Worm (Caenorhabditis elegans) whole organism, young adult: ENCODE data around the gene fipr-13.

Experiments used
- F22D6.2 ChIP-seq: sonication (generic microtip); optimal IDR thresholded peaks from 2 replicates; lab custom pipeline; 2016; ENCODE audit warnings: mild to moderate bottlenecking, missing genetic modification characterization, missing compliant biosample characterization
- dpl-1 ChIP-seq: fragments of 150-350 bp; optimal IDR thresholded peaks from 2 replicates; lab custom pipeline; 2014; ENCODE audit warnings: missing biosample characterization, missing genetic modification reagents, missing genetic modification characterization
- egrh-3 ChIP-seq: fragments of 200-800 bp; sonication (Bioruptor generic); IDR thresholded peaks from 2 replicates; pipeline ENCODE4 v1.3.6; 2022; ENCODE audit warnings: missing genetic modification reagents, missing genetic modification characterization, missing compliant biosample characterization
- hlh-12 ChIP-seq: sonication (generic microtip); optimal IDR thresholded peaks from 2 replicates; lab custom pipeline; 2016; ENCODE audit warnings: missing genetic modification characterization, missing compliant biosample characterization
- lsl-1 ChIP-seq: fragments of 200-800 bp; sonication (Bioruptor generic); optimal IDR thresholded peaks from 2 replicates; lab custom pipeline; 2018; ENCODE audit warnings: mild to moderate bottlenecking, missing genetic modification characterization, moderate library complexity, missing compliant biosample characterization

ce11 chrV:10114329-10114728 is 50.0 kb downstream of the fipr-13 start, which contains the start of gene cht-5:
- TF ChIP-seq F22D6.2 (tag; lab: Kevin White, UChicago) (no peak), egrh-3 (GFP tag; lab: Robert Waterston, UW) (no peak), lsl-1 (GFP tag; lab: Kevin White, UChicago) (no peak), hlh-12 (no peak), dpl-1 (GFP tag; lab: Kevin White, UChicago) (no peak)
